Worm (Caenorhabditis elegans): ENCODE data around the gene str-2.

The str-2 gene

ce11 chrV:9824149-9824548 lies at the start of gene str-2:
TSS of gene str-2 (minus strand) at chrV:9824249.
- TF ChIP-seq unc-62 (GFP tag; optimal IDR thresholded peaks at IDR 0.05) = no peak

- TF ChIP-seq unc-62 (GFP tag; optimal IDR thresholded peaks at IDR 0.05) = no peak
Measured at ce11 chrV:9871339-9871738, 47.3 kb upstream of the str-2 start, which contains the start of gene srab-18. TSS of gene srab-18 (minus strand) at chrV:9871439.

DNA sequence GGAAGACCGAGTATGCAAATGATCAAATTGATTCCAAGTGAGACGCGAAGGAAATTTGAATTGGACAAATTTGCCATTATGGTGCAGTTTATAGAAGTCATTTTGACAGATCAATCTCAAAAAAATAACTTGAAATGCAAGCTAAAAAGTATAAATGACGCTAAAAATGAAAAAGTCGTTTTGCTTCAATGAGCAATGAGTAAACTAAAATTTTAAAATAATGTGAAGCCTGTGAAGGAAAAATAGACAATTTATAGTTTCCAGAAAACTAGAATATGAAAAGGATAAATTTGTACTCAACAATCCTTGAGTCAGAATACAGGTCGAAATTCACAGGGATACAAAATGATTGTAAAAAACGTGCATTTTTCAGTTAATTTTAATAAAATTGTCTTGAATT lies 44.3 kb upstream of the str-2 start, which contains the start of gene srab-17:
Gene srab-17 (minus strand): TSS at position 101 of the 400 bp plus-strand sequence.
- no peak for TF ChIP-seq unc-62 (GFP tag; optimal IDR thresholded peaks at IDR 0.05)

DNA sequence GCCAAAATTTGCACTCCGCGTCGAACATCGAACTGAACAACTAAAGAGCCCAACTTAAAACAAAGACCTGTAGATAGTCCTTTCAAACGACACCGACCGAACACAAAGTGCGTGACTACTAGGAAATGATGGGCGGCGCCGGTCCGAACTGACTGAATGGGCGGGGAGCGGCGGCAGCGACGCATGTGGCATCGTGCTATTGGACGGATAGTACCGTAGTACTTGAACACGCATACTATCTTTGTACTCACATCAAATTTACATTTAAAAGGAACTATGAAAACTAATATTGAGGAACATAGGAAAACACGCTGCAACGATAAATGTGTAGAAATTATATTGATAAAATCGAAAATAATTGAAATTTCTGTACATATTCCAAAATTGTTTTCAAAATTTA lies 36.3 kb upstream of the str-2 start:
- TF ChIP-seq unc-62 (GFP tag; optimal IDR thresholded peaks at IDR 0.05) = no peak

DNA sequence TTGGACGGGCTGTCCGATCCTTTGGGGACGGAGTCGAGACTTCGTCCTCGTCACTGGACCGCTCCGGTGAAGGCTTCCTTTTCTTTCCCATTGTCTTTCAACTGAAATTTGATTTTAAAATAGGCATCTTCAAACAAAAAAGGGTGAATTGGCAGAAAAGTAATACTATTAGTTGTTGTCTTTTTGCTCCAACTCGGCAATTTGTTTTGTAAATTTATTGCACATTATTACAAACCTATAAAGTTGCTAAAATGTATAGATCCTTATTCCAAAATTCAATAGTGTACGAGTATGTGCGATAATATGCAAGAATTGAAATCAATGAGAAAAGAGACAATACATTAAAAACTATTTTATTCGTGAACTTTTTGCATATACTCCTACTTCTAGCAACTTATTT lies 35.8 kb upstream of the str-2 start, which contains the start of gene lsy-12:
Gene lsy-12 (minus strand): TSS at position 101 of the 400 bp plus-strand sequence.
- no peak for TF ChIP-seq unc-62 (GFP tag; optimal IDR thresholded peaks at IDR 0.05)

- TF ChIP-seq unc-62 (GFP tag; optimal IDR thresholded peaks at IDR 0.05) = no peak
Measured at ce11 chrV:9856978-9857377, 32.9 kb upstream of the str-2 start.

ce11 chrV:9855920-9856852 lies 32.1 kb upstream of the str-2 start:
- TF ChIP-seq unc-62 (GFP tag; optimal IDR thresholded peaks at IDR 0.05) = no peak

DNA sequence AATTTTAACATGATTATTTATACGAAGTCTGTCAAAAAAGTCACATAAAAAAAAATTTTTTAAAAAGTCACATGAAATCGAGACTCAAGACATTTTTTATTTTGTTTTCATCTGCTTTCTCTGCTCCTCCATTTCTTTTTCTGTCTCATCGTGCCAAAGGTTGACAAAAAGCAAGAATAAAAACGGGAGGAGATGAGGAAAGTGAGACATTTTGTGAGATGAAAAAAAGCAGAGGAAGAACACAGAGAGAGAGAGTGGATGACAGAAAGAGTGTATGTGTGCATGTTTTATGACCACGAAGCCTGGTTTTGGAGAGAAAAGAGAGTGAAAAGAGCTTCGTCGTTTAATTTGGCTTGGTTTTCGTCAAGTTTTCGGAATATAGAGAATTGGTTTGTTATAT lies 29.8 kb upstream of the str-2 start:
- TF ChIP-seq unc-62 (GFP tag; optimal IDR thresholded peaks at IDR 0.05) = no peak

ce11 chrV:9848576-9848975 lies 24.5 kb upstream of the str-2 start:
- no peak for TF ChIP-seq unc-62 (GFP tag; optimal IDR thresholded peaks at IDR 0.05)

DNA sequence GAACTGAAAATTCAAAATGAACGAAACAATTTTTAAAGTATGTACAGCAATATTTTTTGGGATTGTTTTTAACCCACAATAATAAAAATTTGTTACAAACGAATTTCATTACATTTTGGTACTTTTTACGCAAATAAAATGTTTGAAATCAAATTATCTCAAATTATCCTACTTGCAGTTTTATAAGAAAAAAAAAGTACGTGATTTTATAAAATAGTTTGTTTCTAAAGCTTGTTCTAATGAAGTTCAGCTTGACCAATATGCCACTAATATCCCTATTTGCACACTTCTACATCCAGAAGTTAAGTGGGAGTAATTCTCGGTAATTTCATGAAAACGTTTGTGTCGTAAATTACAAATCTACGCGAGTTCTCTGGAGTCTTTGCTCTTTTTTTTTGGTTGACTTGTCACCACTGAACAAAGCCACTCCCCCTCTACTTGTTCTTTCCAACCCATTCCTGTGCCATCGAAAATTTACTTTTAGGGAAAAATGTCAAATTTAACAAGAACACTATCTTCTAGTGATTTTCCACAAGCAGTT lies 19.4 kb upstream of the str-2 start, which contains the start of gene sru-8:
Gene sru-8 (plus strand): TSS at position 491 of the 541 bp plus-strand sequence.
- no peak for TF ChIP-seq unc-62 (GFP tag; optimal IDR thresholded peaks at IDR 0.05)

ce11 chrV:9841376-9841775 lies 17.3 kb upstream of the str-2 start, which contains the start of gene sru-36:
TSS of gene sru-36 (plus strand) at chrV:9841676.
- TF ChIP-seq unc-62 (GFP tag; optimal IDR thresholded peaks at IDR 0.05) = no peak

ce11 chrV:9837679-9838078 lies 13.6 kb upstream of the str-2 start, which contains the start of gene srsx-21:
TSS of gene srsx-21 (plus strand) at chrV:9837979.
- TF ChIP-seq unc-62 (GFP tag; optimal IDR thresholded peaks at IDR 0.05) = no peak

DNA sequence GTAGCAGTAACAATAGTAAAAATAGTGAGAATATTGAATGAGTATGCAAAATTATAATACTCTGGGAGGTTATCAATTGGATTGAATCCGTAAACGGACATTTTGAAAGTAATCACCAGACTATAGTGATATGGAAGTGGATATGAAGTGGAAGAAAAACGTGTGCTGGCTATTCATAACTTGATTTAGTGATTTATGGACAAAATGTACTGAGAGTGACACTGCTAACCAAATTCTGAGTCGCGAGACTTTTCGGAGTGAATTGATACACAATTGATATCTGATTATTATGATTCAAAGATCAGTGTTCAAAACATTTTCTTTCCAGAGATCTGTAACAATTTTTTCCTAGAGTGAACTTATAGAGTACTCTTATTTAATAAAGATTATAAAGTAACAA lies 11.9 kb upstream of the str-2 start, which contains the start of gene sru-38:
Gene sru-38 (minus strand): TSS at position 101 of the 400 bp plus-strand sequence.
- TF ChIP-seq unc-62 (GFP tag; optimal IDR thresholded peaks at IDR 0.05) = no peak

ce11 chrV:9833900-9834299 lies 9.9 kb upstream of the str-2 start, which contains the start of gene sru-40:
TSS of gene sru-40 (minus strand) at chrV:9834000.
- TF ChIP-seq unc-62 (GFP tag; optimal IDR thresholded peaks at IDR 0.05) = no peak

ce11 chrV:9821724-9822123 lies 2.3 kb downstream of the str-2 start, which contains the start of gene str-193:
TSS of gene str-193 (minus strand) at chrV:9821824.
- TF ChIP-seq unc-62 (GFP tag; optimal IDR thresholded peaks at IDR 0.05) = no peak

DNA sequence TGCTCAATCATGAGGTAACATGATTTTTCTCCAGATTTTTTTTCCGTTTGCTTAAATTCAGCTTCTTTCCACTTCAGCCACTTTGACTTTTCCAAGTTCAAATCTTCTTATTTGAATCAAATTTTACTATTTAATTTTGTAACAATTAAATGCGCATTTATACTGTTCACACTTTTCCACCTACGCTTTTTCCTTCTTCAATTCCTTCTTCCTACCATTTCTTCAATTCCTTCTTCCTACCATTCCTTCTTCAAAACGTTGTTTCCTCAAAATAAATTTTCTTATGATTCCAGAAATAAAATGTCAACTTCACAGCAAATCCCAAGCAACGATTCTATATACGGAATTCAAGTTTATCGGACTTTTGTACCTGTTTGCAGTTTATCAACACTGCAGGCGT lies 7.7 kb downstream of the str-2 start, which contains the start of gene sru-31:
Gene sru-31 (plus strand): TSS at position 301 of the 400 bp plus-strand sequence.
- TF ChIP-seq unc-62 (GFP tag; optimal IDR thresholded peaks at IDR 0.05) = no peak
